Fruit fly (Drosophila melanogaster) whole organism: ENCODE data around the gene CG33108.

Source experiments
- CG8478 ChIP-seq: fragments of >200 bp; optimal IDR thresholded peaks from 2 replicates; lab custom pipeline; 2018; ENCODE audit warnings: inconsistent platforms
- Dll ChIP-seq: fragments of >200 bp; optimal IDR thresholded peaks from 2 replicates; lab custom pipeline; 2017
- EcR ChIP-seq, 2 experiments: fragments of >200 bp; optimal IDR thresholded peaks; 2 replicates each; lab custom pipeline; 2017; ENCODE audit warnings: missing biosample characterization in 2 of 2, missing genetic modification characterization in 2 of 2, missing genetic modification reagents in 2 of 2
- pan ChIP-seq: fragments of >200 bp; optimal IDR thresholded peaks from 2 replicates; lab custom pipeline; 2017
- psq ChIP-seq: fragments of >200 bp; optimal IDR thresholded peaks from 2 replicates; lab custom pipeline; 2017
- usp ChIP-seq: fragments of >200 bp; optimal IDR thresholded peaks from 2 replicates; lab custom pipeline; 2017; ENCODE audit warnings: missing biosample characterization, missing genetic modification characterization, mixed read lengths

DNA sequence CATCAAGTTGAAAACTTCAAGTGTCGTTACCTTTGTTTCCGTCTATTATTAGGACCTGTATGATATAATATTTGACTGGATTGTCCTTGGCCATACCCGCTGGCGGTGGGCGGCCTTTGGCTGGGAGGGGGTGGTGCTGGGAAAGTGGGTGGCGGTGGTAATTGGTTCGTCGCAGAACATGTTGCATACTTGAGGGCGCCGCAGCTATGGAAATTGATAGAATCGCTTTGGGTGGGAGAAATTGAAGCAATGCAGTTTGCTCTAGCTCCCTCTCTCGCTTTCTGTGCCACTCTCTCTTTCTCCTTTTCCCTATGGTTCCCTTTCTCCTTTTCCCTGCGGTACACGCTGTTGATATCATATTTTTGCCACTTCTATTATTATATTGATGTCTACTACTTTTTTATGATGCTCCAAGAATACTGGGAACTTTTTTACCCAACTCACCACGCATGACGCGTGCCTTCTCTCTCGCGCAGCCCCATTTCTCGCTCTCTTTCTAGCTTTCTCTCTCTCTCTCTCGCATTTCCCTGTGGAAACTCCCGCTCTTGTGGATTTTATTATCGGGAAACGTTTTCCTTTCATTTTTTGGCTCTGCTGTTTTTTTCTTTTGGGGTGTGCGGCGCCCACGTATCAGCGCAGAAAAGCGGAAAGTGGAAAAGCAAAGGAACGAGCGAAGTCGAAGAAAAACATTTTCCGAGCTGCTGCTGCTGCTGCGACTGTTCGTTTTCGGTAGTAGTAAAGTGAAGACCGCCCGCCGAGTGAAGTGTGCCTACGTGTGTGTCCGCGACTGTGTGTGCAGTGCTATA is 30.3 kb upstream of the CG33108 start:
- TF ChIP-seq pan (lab: Kevin White, UChicago) (no peak), usp (GFP tag; lab: Kevin White, UChicago) (no peak), psq (lab: Kevin White, UChicago) (no peak), EcR (GFP tag; optimal IDR thresholded peaks at IDR 0.05; lab: Kevin White, UChicago) (no peak), Dll (lab: Kevin White, UChicago) (no peak), CG8478 (lab: Kevin White, UChicago) (no peak)
